Worm (Caenorhabditis elegans): ENCODE measurements around the gene F22H10.3.

DNA sequence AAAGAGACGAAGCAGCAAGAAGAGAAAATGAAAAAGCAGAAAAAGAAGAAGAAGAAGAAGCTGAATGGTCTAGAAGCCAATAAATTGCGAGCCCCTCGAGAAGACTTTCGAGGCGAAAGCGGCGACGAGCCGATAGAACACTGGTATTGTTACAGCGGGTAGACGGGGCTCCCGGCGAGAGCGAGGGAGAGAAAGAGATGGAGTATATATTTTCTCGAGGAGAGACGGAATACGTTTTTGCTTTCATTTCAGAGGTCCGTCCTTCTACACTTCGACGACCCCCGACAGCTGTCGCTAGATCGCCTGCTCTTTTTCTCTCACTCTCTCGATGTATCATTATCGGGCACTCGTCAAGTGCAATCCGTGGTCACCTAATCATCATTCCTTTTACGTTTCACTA is 22.2 kb downstream of the F22H10.3 start:
- no peak for TF ChIP-seq F55B11.4 (tag; optimal IDR thresholded peaks at IDR 0.05; ENCODE audit: borderline replicate concordance, insufficient read depth)
- no peak for TF ChIP-seq pha-4 (tag; optimal IDR thresholded peaks at IDR 0.05)
- TF ChIP-seq madf-10 (tag; optimal IDR thresholded peaks at IDR 0.05) = no peak
- TF ChIP-seq nfya-2 (GFP tag; IDR thresholded peaks at IDR 0.05) = no peak
- no peak for TF ChIP-seq tbx-9 (tag; optimal IDR thresholded peaks at IDR 0.05; ENCODE audit: borderline replicate concordance)
- no peak for TF ChIP-seq unc-62 (GFP tag; optimal IDR thresholded peaks at IDR 0.05)
- TF ChIP-seq fkh-3 (tag; optimal IDR thresholded peaks at IDR 0.05) = no peak
- no peak for TF ChIP-seq dox-1 (GFP tag; IDR thresholded peaks at IDR 0.05)
- TF ChIP-seq lsy-27 (tag; optimal IDR thresholded peaks at IDR 0.05; ENCODE audit: borderline replicate concordance, insufficient read depth) = no peak
- no peak for TF ChIP-seq attf-5 (GFP tag; optimal IDR thresholded peaks at IDR 0.05)
